Fruit fly (Drosophila melanogaster) whole organism, embryonic: ENCODE measurements around the gene CG33108.

Experiments used
- CG10543 ChIP-seq: fragments of 200-800 bp; sonication (Bioruptor generic); optimal IDR thresholded peaks from 3 replicates; lab custom pipeline; 2017; ENCODE audit warnings: missing biosample characterization, mild to moderate bottlenecking, missing genetic modification characterization, moderate library complexity
- CG12155 ChIP-seq: fragments of 200-800 bp; sonication (Bioruptor generic); optimal IDR thresholded peaks from 3 replicates; lab custom pipeline; 2016; ENCODE audit warnings: missing biosample characterization, missing genetic modification characterization
- CG14710 ChIP-seq: fragments of 200-800 bp; sonication (Bioruptor generic); optimal IDR thresholded peaks from 3 replicates; lab custom pipeline; 2019; ENCODE audit warnings: missing biosample characterization, mild to moderate bottlenecking, missing genetic modification characterization, moderate library complexity
- CG15073 ChIP-seq: fragments of 200-800 bp; sonication (Bioruptor generic); optimal IDR thresholded peaks from 2 replicates; lab custom pipeline; 2016; ENCODE audit warnings: missing biosample characterization, missing genetic modification characterization
- CG15269 ChIP-seq: fragments of 200-800 bp; sonication (Bioruptor generic); optimal IDR thresholded peaks from 2 replicates; lab custom pipeline; 2018; ENCODE audit warnings: missing biosample characterization, mild to moderate bottlenecking, missing genetic modification characterization, moderate library complexity
- CG16815 ChIP-seq: fragments of 200-800 bp; sonication (Bioruptor generic); optimal IDR thresholded peaks from 3 replicates; lab custom pipeline; 2017; ENCODE audit warnings: missing biosample characterization, mild to moderate bottlenecking, missing genetic modification characterization
- CG18599 ChIP-seq: fragments of 200-800 bp; sonication (Bioruptor generic); optimal IDR thresholded peaks from 3 replicates; lab custom pipeline; 2017; ENCODE audit warnings: missing biosample characterization, missing genetic modification characterization, mild to moderate bottlenecking, moderate library complexity, missing genetic modification reagents
- CG2116 ChIP-seq: fragments of 200-800 bp; sonication (Bioruptor generic); optimal IDR thresholded peaks from 3 replicates; lab custom pipeline; 2018; ENCODE audit warnings: missing biosample characterization, mild to moderate bottlenecking, missing genetic modification characterization
- CG32532 ChIP-seq: fragments of 200-800 bp; sonication (Bioruptor generic); IDR thresholded peaks from 2 replicates; pipeline ENCODE4 v1.3.6; 2022; ENCODE audit warnings: missing biosample characterization, missing genetic modification characterization
- CG43689 ChIP-seq: fragments of 200-800 bp; sonication (Bioruptor generic); IDR thresholded peaks from 2 replicates; pipeline ENCODE4 v1.3.6; 2022; ENCODE audit warnings: missing biosample characterization, missing genetic modification characterization
- CG6175 ChIP-seq: fragments of 200-800 bp; sonication (Bioruptor generic); IDR thresholded peaks from 3 replicates; pipeline ENCODE4 v1.3.6; 2022; ENCODE audit warnings: missing biosample characterization, missing genetic modification characterization
- CG6654 ChIP-seq: fragments of 200-800 bp; sonication (Bioruptor generic); optimal IDR thresholded peaks from 2 replicates; lab custom pipeline; 2017; ENCODE audit warnings: missing biosample characterization, mild to moderate bottlenecking, missing genetic modification characterization
- CG8924 ChIP-seq: fragments of 200-800 bp; optimal IDR thresholded peaks from 3 replicates; lab custom pipeline; 2019; ENCODE audit warnings: missing biosample characterization, mild to moderate bottlenecking, missing genetic modification characterization, moderate library complexity
- CG9609 ChIP-seq: fragments of 200-800 bp; sonication (Bioruptor generic); optimal IDR thresholded peaks from 3 replicates; lab custom pipeline; 2016; ENCODE audit warnings: missing biosample characterization, missing genetic modification characterization
- CrebB ChIP-seq: fragments of 200-800 bp; sonication (Bioruptor generic); optimal IDR thresholded peaks from 3 replicates; lab custom pipeline; 2018; ENCODE audit warnings: missing biosample characterization, mild to moderate bottlenecking, missing genetic modification characterization
- Doc3 ChIP-seq: fragments of 200-800 bp; sonication (Bioruptor generic); IDR thresholded peaks from 3 replicates; pipeline ENCODE4 v1.3.6; 2022; ENCODE audit warnings: missing biosample characterization, missing genetic modification characterization; ENCODE audit not compliant: partially characterized antibody
- Drgx ChIP-seq: fragments of 200-800 bp; sonication (Bioruptor generic); IDR thresholded peaks from 2 replicates; pipeline ENCODE4 v1.3.6; 2022; ENCODE audit warnings: missing biosample characterization, missing genetic modification characterization
- H2.0 ChIP-seq: fragments of 200-800 bp; sonication (Bioruptor generic); IDR thresholded peaks from 2 replicates; pipeline ENCODE4 v1.3.6; 2022; ENCODE audit warnings: missing biosample characterization, missing genetic modification characterization
- HLH3B ChIP-seq: fragments of 200-800 bp; sonication (Bioruptor generic); IDR thresholded peaks from 2 replicates; pipeline ENCODE4 v1.3.6; 2022; ENCODE audit warnings: missing biosample characterization, missing genetic modification characterization
- Hmx ChIP-seq: fragments of 200-800 bp; sonication (Bioruptor generic); optimal IDR thresholded peaks from 2 replicates; lab custom pipeline; 2016; ENCODE audit warnings: missing biosample characterization, missing genetic modification characterization
- MBD-R2 ChIP-seq: fragments of 200-800 bp; sonication (Bioruptor generic); IDR thresholded peaks from 2 replicates; pipeline ENCODE4 v1.3.6; 2022; ENCODE audit warnings: missing biosample characterization, missing genetic modification characterization
- Med ChIP-seq: fragments of 200-800 bp; sonication (Bioruptor generic); peaks from one replicate; lab custom pipeline; 2016; ENCODE audit warnings: missing biosample characterization, missing genetic modification characterization, mild to moderate bottlenecking, inconsistent platforms, moderate library complexity
- Mes4 ChIP-seq: fragments of 200-800 bp; sonication (Bioruptor generic); optimal IDR thresholded peaks from 2 replicates; lab custom pipeline; 2016; ENCODE audit warnings: missing biosample characterization, missing genetic modification characterization
- Rfx ChIP-seq: fragments of 200-800 bp; sonication (Bioruptor generic); IDR thresholded peaks from 2 replicates; pipeline ENCODE4 v1.3.6; 2022; ENCODE audit warnings: missing biosample characterization, missing genetic modification characterization
- Rx ChIP-seq: fragments of 200-800 bp; sonication (Bioruptor generic); IDR thresholded peaks from 2 replicates; pipeline ENCODE4 v1.3.6; 2022; ENCODE audit warnings: missing biosample characterization, missing genetic modification characterization
- ara ChIP-seq: fragments of 200-800 bp; sonication (Bioruptor generic); IDR thresholded peaks from 2 replicates; pipeline ENCODE4 v1.3.6; 2022; ENCODE audit warnings: missing biosample characterization, missing genetic modification characterization
- ato ChIP-seq: fragments of 200-800 bp; sonication (Bioruptor generic); IDR thresholded peaks from 2 replicates; pipeline ENCODE4 v1.3.6; 2022; ENCODE audit warnings: missing biosample characterization, missing genetic modification characterization; ENCODE audit not compliant: partially characterized antibody
- btn ChIP-seq: fragments of 200-800 bp; sonication (Bioruptor generic); optimal IDR thresholded peaks from 2 replicates; lab custom pipeline; 2016; ENCODE audit warnings: missing biosample characterization, missing genetic modification characterization
- cas ChIP-seq: fragments of 200-800 bp; sonication (Bioruptor generic); IDR thresholded peaks from 2 replicates; pipeline ENCODE4 v1.3.6; 2022; ENCODE audit warnings: missing biosample characterization, missing genetic modification characterization
- chinmo ChIP-seq: fragments of 200-800 bp; sonication (Bioruptor generic); IDR thresholded peaks from 4 replicates; pipeline ENCODE4 v1.3.6; 2022; ENCODE audit warnings: missing biosample characterization, missing genetic modification characterization; ENCODE audit not compliant: partially characterized antibody
- corto ChIP-seq: fragments of 200-800 bp; sonication (Bioruptor generic); optimal IDR thresholded peaks from 2 replicates; lab custom pipeline; 2016; ENCODE audit warnings: missing biosample characterization, mild to moderate bottlenecking, missing genetic modification characterization, moderate library complexity
- crp ChIP-seq, 2 experiments: fragments of 200-800 bp; sonication (Bioruptor generic); optimal IDR thresholded peaks; 2 replicates in 1 of 2; 3 replicates in 1 of 2; lab custom pipeline; 2017; ENCODE audit warnings: missing biosample characterization in 2 of 2, missing genetic modification characterization in 2 of 2, mild to moderate bottlenecking in 1 of 2, moderate library complexity in 1 of 2
- fd96Cb ChIP-seq: fragments of 200-800 bp; sonication (Bioruptor generic); optimal IDR thresholded peaks from 2 replicates; lab custom pipeline; 2018; ENCODE audit warnings: missing biosample characterization, mild to moderate bottlenecking, missing genetic modification characterization, moderate library complexity
- ftz-f1 ChIP-seq: fragments of 200-800 bp; sonication (Bioruptor generic); optimal IDR thresholded peaks from 2 replicates; lab custom pipeline; 2016; ENCODE audit warnings: missing biosample characterization, missing genetic modification characterization
- gcm ChIP-seq: fragments of 200-800 bp; sonication (Bioruptor generic); optimal IDR thresholded peaks from 2 replicates; lab custom pipeline; 2019; ENCODE audit warnings: missing biosample characterization, mild to moderate bottlenecking, missing genetic modification characterization, moderate library complexity
- insv ChIP-seq, 2 experiments: fragments of 200-800 bp; sonication (Bioruptor generic); optimal IDR thresholded peaks; 3 replicates each; lab custom pipeline; 2016 to 2018; ENCODE audit warnings: missing biosample characterization in 2 of 2, missing genetic modification characterization in 2 of 2
- inv ChIP-seq: fragments of 200-800 bp; sonication (Bioruptor generic); IDR thresholded peaks from 2 replicates; pipeline ENCODE4 v1.3.6; 2022; ENCODE audit warnings: missing biosample characterization, missing genetic modification characterization; ENCODE audit not compliant: partially characterized antibody
- kay ChIP-seq: fragments of 200-800 bp; sonication (Bioruptor generic); optimal IDR thresholded peaks from 2 replicates; lab custom pipeline; 2016; ENCODE audit warnings: missing biosample characterization, missing genetic modification characterization
- lbe ChIP-seq: fragments of 200-800 bp; sonication (Bioruptor generic); optimal IDR thresholded peaks from 2 replicates; lab custom pipeline; 2016; ENCODE audit warnings: missing biosample characterization, mild to moderate bottlenecking, missing genetic modification characterization
- nom ChIP-seq: fragments of 200-800 bp; sonication (Bioruptor generic); optimal IDR thresholded peaks from 2 replicates; lab custom pipeline; 2017; ENCODE audit warnings: missing biosample characterization, missing genetic modification characterization, mild to moderate bottlenecking, moderate library complexity, missing genetic modification reagents
- onecut ChIP-seq: fragments of 200-800 bp; sonication (Bioruptor generic); IDR thresholded peaks from 2 replicates; pipeline ENCODE4 v1.3.6; 2022; ENCODE audit warnings: missing biosample characterization, missing genetic modification characterization
- prd ChIP-seq, 3 experiments: fragments of >200 bp in 2 of 3; fragments of 200-800 bp in 1 of 3; sonication (Bioruptor generic) in 1 of 3; optimal IDR thresholded peaks in 2 of 3; IDR thresholded peaks in 1 of 3; 2 replicates in 2 of 3; 3 replicates in 1 of 3; pipeline versions ENCODE4 v1.3.6 to Lab custom; 2017 to 2022; ENCODE audit warnings: missing biosample characterization in 1 of 3, missing genetic modification characterization in 1 of 3
- pzg ChIP-seq: fragments of 200-800 bp; sonication (Bioruptor generic); optimal IDR thresholded peaks from 3 replicates; lab custom pipeline; 2018; ENCODE audit warnings: missing biosample characterization, mild to moderate bottlenecking, missing genetic modification characterization, moderate library complexity
- sens ChIP-seq: fragments of 200-800 bp; sonication (Bioruptor generic); peaks from one replicate; lab custom pipeline; 2016; ENCODE audit warnings: missing biosample characterization, missing genetic modification characterization
- tna ChIP-seq: fragments of 200-800 bp; sonication (Bioruptor generic); IDR thresholded peaks from 2 replicates; pipeline ENCODE4 v1.3.6; 2022; ENCODE audit warnings: missing biosample characterization, missing genetic modification characterization; ENCODE audit not compliant: partially characterized antibody

CG33108 gene

dm6 chr3R:24038736-24039556, 43.5 kb downstream of the CG33108 start, which contains the start of gene Miro:
Gene Miro (minus strand): TSS chr3R:24038847.
- no peak for TF ChIP-seq H2.0 (GFP tag; lab: Robert Waterston, UW)
- no peak for TF ChIP-seq CG14710 (tag; lab: Kevin White, UChicago)
- TF ChIP-seq Mes4 (GFP tag; lab: Kevin White, UChicago) = no peak
- no peak for TF ChIP-seq CG6175 (GFP tag; lab: Robert Waterston, UW)
- peak; percentile 23 for TF ChIP-seq lbe (GFP tag; lab: Kevin White, UChicago)
- TF ChIP-seq prd (optimal IDR thresholded peaks at IDR 0.05; lab: Kevin White, UChicago) = no peak
- no peak for TF ChIP-seq prd (GFP tag; IDR thresholded peaks at IDR 0.05; lab: Robert Waterston, UW)
- peak; percentile 92 for TF ChIP-seq CG12155 (GFP tag; lab: Kevin White, UChicago)
- no peak for TF ChIP-seq Hmx
- peak; percentile 3 for TF ChIP-seq pzg (GFP tag; lab: Kevin White, UChicago)
- TF ChIP-seq CrebB = no peak
- TF ChIP-seq Rfx (GFP tag; lab: Robert Waterston, UW) = no peak
- peak; percentile 63 for TF ChIP-seq nom (GFP tag; lab: Kevin White, UChicago)
- no peak for TF ChIP-seq CG9609 (GFP tag; lab: Kevin White, UChicago)
- TF ChIP-seq chinmo (GFP tag; lab: Robert Waterston, UW) = no peak
- peak; percentile 15 for TF ChIP-seq kay (GFP tag; lab: Kevin White, UChicago)
- 0 out of 2 replicates have a peak, but pooled peaks have one; percentile 13 for TF ChIP-seq ara (GFP tag; lab: Robert Waterston, UW)
- TF ChIP-seq crp (GFP tag; optimal IDR thresholded peaks at IDR 0.05; lab: Kevin White, UChicago) = peak in 1 of 2 experiments; percentile 71
- TF ChIP-seq MBD-R2 (GFP tag; lab: Robert Waterston, UW) = peak; percentile 52; the same call in 1 of the 2 replicates
- TF ChIP-seq ato (GFP tag; lab: Robert Waterston, UW) = no peak
- 0 out of 2 replicates have a peak, but pooled peaks have one; percentile 12 for TF ChIP-seq Rx
- TF ChIP-seq HLH3B = no peak
- peak; percentile 31; the same call in 1 of the 2 replicates for TF ChIP-seq onecut (GFP tag; lab: Robert Waterston, UW)
- TF ChIP-seq fd96Cb (tag; lab: Kevin White, UChicago) = no peak
- TF ChIP-seq CG6654 (GFP tag; lab: Kevin White, UChicago) = no peak
- TF ChIP-seq CG15073 (GFP tag; lab: Kevin White, UChicago) = peak; percentile 70
- no peak for TF ChIP-seq btn
- TF ChIP-seq CG16815 (GFP tag; lab: Kevin White, UChicago) = no peak
- peak; percentile 26 for TF ChIP-seq Med (GFP tag; lab: Kevin White, UChicago)
- TF ChIP-seq sens (GFP tag; lab: Kevin White, UChicago) = no peak

dm6 chr3R:24046580-24047225, 51.2 kb downstream of the CG33108 start:
- TF ChIP-seq chinmo (GFP tag; lab: Robert Waterston, UW) (0 out of 4 replicates have a peak, but pooled peaks have one; percentile 26), Doc3 (GFP tag; lab: Robert Waterston, UW) (0 out of 3 replicates have a peak, but pooled peaks have one; percentile 25), CG2116 (GFP tag; lab: Kevin White, UChicago) (peak; percentile 87), CG18599 (GFP tag; lab: Kevin White, UChicago) (peak; percentile 25), cas (GFP tag; lab: Robert Waterston, UW) (no peak), CG12155 (GFP tag; lab: Kevin White, UChicago) (peak; percentile 20), insv (GFP tag; optimal IDR thresholded peaks at IDR 0.05; lab: Kevin White, UChicago) (peak in 1 of 2 experiments; percentile 6), Drgx (GFP tag; lab: Robert Waterston, UW) (0 out of 2 replicates have a peak, but pooled peaks have one; percentile 15), corto (peak; percentile 37), gcm (GFP tag; lab: Kevin White, UChicago) (peak; percentile 14), ftz-f1 (GFP tag; lab: Kevin White, UChicago) (peak; percentile 65), CG43689 (GFP tag; lab: Robert Waterston, UW) (no peak), inv (GFP tag; lab: Robert Waterston, UW) (no peak), sens (GFP tag; lab: Kevin White, UChicago) (peak; percentile 71), CG32532 (GFP tag; lab: Robert Waterston, UW) (0 out of 2 replicates have a peak, but pooled peaks have one; percentile 4), tna (GFP tag; lab: Robert Waterston, UW) (0 out of 2 replicates have a peak, but pooled peaks have one; percentile 25), CG10543 (GFP tag; lab: Kevin White, UChicago) (peak; percentile 24), CG15269 (no peak), CG8924 (tag; lab: Kevin White, UChicago) (peak; percentile 6)
